Worm (Caenorhabditis elegans): ENCODE data around the gene F44A2.5.

Gene F44A2.5

ce11 chrV:9293359-9293758 lies 4.1 kb upstream of the F44A2.5 start (continued):
- TF ChIP-seq elt-3 (tag; optimal IDR thresholded peaks at IDR 0.05) (no peak), nhr-19 (GFP tag; conservative IDR thresholded peaks at IDR 0.05) (no peak), ces-1 (GFP tag; optimal IDR thresholded peaks at IDR 0.05) (no peak), nhr-47 (tag; optimal IDR thresholded peaks at IDR 0.05) (peak; percentile 15), nhr-28 (tag; optimal IDR thresholded peaks at IDR 0.05) (no peak), nhr-77 (tag; optimal IDR thresholded peaks at IDR 0.05) (no peak), fkh-8 (tag; optimal IDR thresholded peaks at IDR 0.05) (peak; percentile 77), C16A3.4 (tag; optimal IDR thresholded peaks at IDR 0.05) (no peak), ceh-88 (GFP tag; IDR thresholded peaks at IDR 0.05) (no peak), egl-13 (tag; optimal IDR thresholded peaks at IDR 0.05) (peak; percentile 1), lir-3 (tag; optimal IDR thresholded peaks at IDR 0.05; ENCODE audit: poor library complexity) (no peak), tlp-1 (tag; optimal IDR thresholded peaks at IDR 0.05) (no peak), nhr-85 (tag) (no peak), sox-4 (tag; optimal IDR thresholded peaks at IDR 0.05) (no peak), lin-39 (tag; optimal IDR thresholded peaks at IDR 0.05) (no peak), Y116A8C.19 (tag; optimal IDR thresholded peaks at IDR 0.05; ENCODE audit: borderline replicate concordance) (no peak), ceh-8 (GFP tag; optimal IDR thresholded peaks at IDR 0.05) (peak; percentile 1), dsc-1 (tag; optimal IDR thresholded peaks at IDR 0.05) (peak; percentile 27), mab-9 (GFP tag; IDR thresholded peaks at IDR 0.05) (no peak), nhr-11 (tag; optimal IDR thresholded peaks at IDR 0.05) (no peak), mdl-1 (tag; optimal IDR thresholded peaks at IDR 0.05) (no peak)

ce11 chrV:9295581-9295980 lies 1.9 kb upstream of the F44A2.5 start:
- TF ChIP-seq sptf-1 (tag; optimal IDR thresholded peaks at IDR 0.05) (no peak), lin-14 (GFP tag; optimal IDR thresholded peaks at IDR 0.05) (peak; percentile 15), hpl-2 (GFP tag; optimal IDR thresholded peaks at IDR 0.05) (no peak), mab-9 (GFP tag; IDR thresholded peaks at IDR 0.05) (no peak), rnt-1 (tag; optimal IDR thresholded peaks at IDR 0.05) (no peak), mef-2 (tag; optimal IDR thresholded peaks at IDR 0.05) (no peak), jun-1 (tag; optimal IDR thresholded peaks at IDR 0.05) (no peak), dsc-1 (tag; optimal IDR thresholded peaks at IDR 0.05) (peak; percentile 25), ceh-63 (GFP tag; optimal IDR thresholded peaks at IDR 0.05) (no peak), egl-13 (tag; optimal IDR thresholded peaks at IDR 0.05) (no peak), efl-1 (optimal IDR thresholded peaks at IDR 0.05) (no peak), efl-1 (GFP tag; optimal IDR thresholded peaks at IDR 0.05 in 1 of 2) (no peak), nhr-77 (tag; optimal IDR thresholded peaks at IDR 0.05) (no peak)

- TF ChIP-seq pqm-1 (tag; optimal IDR thresholded peaks at IDR 0.05) (no peak), vab-15 (tag; optimal IDR thresholded peaks at IDR 0.05) (no peak), tlp-1 (tag; optimal IDR thresholded peaks at IDR 0.05) (no peak), ceh-63 (GFP tag; optimal IDR thresholded peaks at IDR 0.05) (no peak), mep-1 (tag; optimal IDR thresholded peaks at IDR 0.05) (no peak), ceh-88 (GFP tag; IDR thresholded peaks at IDR 0.05) (no peak), aha-1 (tag; optimal IDR thresholded peaks at IDR 0.05) (no peak), nhr-20 (tag; optimal IDR thresholded peaks at IDR 0.05) (no peak), nhr-47 (tag; optimal IDR thresholded peaks at IDR 0.05) (no peak), lin-35 (GFP tag; optimal IDR thresholded peaks at IDR 0.05) (no peak), efl-3 (GFP tag; optimal IDR thresholded peaks at IDR 0.05) (no peak), ztf-11 (tag; optimal IDR thresholded peaks at IDR 0.05) (no peak), isw-1 (GFP tag; IDR thresholded peaks at IDR 0.05) (no peak), sptf-1 (tag; optimal IDR thresholded peaks at IDR 0.05) (no peak), lin-14 (GFP tag; optimal IDR thresholded peaks at IDR 0.05) (no peak), alr-1 (tag; optimal IDR thresholded peaks at IDR 0.05; ENCODE audit: borderline replicate concordance) (no peak), pag-3 (tag; optimal IDR thresholded peaks at IDR 0.05; ENCODE audit: borderline replicate concordance, insufficient read depth) (no peak), C16A3.4 (tag; optimal IDR thresholded peaks at IDR 0.05) (no peak)
Observed at ce11 chrV:9303026-9303425, 5.6 kb downstream of the F44A2.5 start, which contains the start of gene nhr-39. nhr-39 (plus strand) TSS chrV:9303326.
